Worm (Caenorhabditis elegans) whole organism, L4 larva: ENCODE results near the gene M02E1.3.

Experiments
- F26F4.8 ChIP-seq: fragments of 200-800 bp; sonication (Bioruptor generic); conservative IDR thresholded peaks from 2 replicates; pipeline ENCODE4 v1.3.6; 2022; ENCODE audit warnings: missing genetic modification characterization, missing compliant biosample characterization
- F44E2.7 ChIP-seq: fragments of 200-800 bp; sonication (Bioruptor generic); IDR thresholded peaks from 2 replicates; pipeline ENCODE4 v2.1.2; 2022; ENCODE audit warnings: missing genetic modification characterization, missing compliant biosample characterization
- F49E8.2 ChIP-seq: sonication (generic microtip); optimal IDR thresholded peaks from 2 replicates; lab custom pipeline; 2016; ENCODE audit warnings: missing compliant biosample characterization, mild to moderate bottlenecking, missing genetic modification characterization, borderline replicate concordance
- T26A8.4 ChIP-seq: fragments of 200-800 bp; sonication (Bioruptor generic); IDR thresholded peaks from 2 replicates; pipeline ENCODE4 v1.3.6; 2022; ENCODE audit warnings: missing genetic modification characterization, missing compliant biosample characterization
- Y5F2A.4 ChIP-seq: fragments of 200-800 bp; sonication (Bioruptor generic); optimal IDR thresholded peaks from 2 replicates; lab custom pipeline; 2018; ENCODE audit warnings: mild to moderate bottlenecking, missing genetic modification characterization, missing compliant biosample characterization
- ceh-62 ChIP-seq: sonication (generic microtip); optimal IDR thresholded peaks from 2 replicates; lab custom pipeline; 2017; ENCODE audit warnings: missing biosample characterization, missing genetic modification characterization
- ceh-82 ChIP-seq: sonication (generic microtip); optimal IDR thresholded peaks from 2 replicates; lab custom pipeline; 2017; ENCODE audit warnings: missing biosample characterization, missing genetic modification characterization
- ces-1 ChIP-seq: fragments of 150-350 bp; sonication (generic microtip); optimal IDR thresholded peaks from 4 replicates; lab custom pipeline; 2014; ENCODE audit warnings: missing biosample characterization, missing genetic modification reagents, missing genetic modification characterization
- cey-2 ChIP-seq: sonication (generic microtip); optimal IDR thresholded peaks from 3 replicates; lab custom pipeline; 2017; ENCODE audit warnings: missing genetic modification characterization, mild to moderate bottlenecking, missing compliant biosample characterization, antibody characterized with exemption, borderline replicate concordance; ENCODE audit not compliant: insufficient read depth
- daf-16 ChIP-seq, 3 experiments: sonication (generic microtip); optimal IDR thresholded peaks; 2 replicates each; lab custom pipeline; 2016 to 2017; ENCODE audit warnings: missing genetic modification characterization in 3 of 3, missing genetic modification reagents in 3 of 3, mild to moderate bottlenecking in 2 of 3, missing compliant biosample characterization in 2 of 3, missing biosample characterization in 1 of 3, moderate library complexity in 1 of 3
- daf-19 ChIP-seq: fragments of 200-800 bp; sonication (Bioruptor generic); conservative IDR thresholded peaks from 2 replicates; pipeline ENCODE4 v1.3.6; 2022; ENCODE audit warnings: missing genetic modification characterization, missing compliant biosample characterization
- dmd-8 ChIP-seq: fragments of 200-800 bp; sonication (Bioruptor generic); IDR thresholded peaks from 2 replicates; pipeline ENCODE4 v1.3.6; 2022; ENCODE audit warnings: missing genetic modification characterization, missing compliant biosample characterization
- dmd-9 ChIP-seq: fragments of 200-800 bp; sonication (Bioruptor generic); IDR thresholded peaks from 2 replicates; pipeline ENCODE4 v1.3.6; 2022; ENCODE audit warnings: missing genetic modification reagents, missing genetic modification characterization, missing compliant biosample characterization
- dpl-1 ChIP-seq: fragments of 150-350 bp; optimal IDR thresholded peaks from 2 replicates; lab custom pipeline; 2014; ENCODE audit warnings: missing biosample characterization, missing genetic modification reagents, missing genetic modification characterization
- duxl-1 ChIP-seq: sonication (generic microtip); optimal IDR thresholded peaks from 2 replicates; lab custom pipeline; 2016; ENCODE audit warnings: mild to moderate bottlenecking, missing genetic modification characterization, moderate library complexity, missing compliant biosample characterization; ENCODE audit not compliant: poor library complexity
- egl-27 ChIP-seq: sonication (generic microtip); optimal IDR thresholded peaks from 3 replicates; lab custom pipeline; 2017; ENCODE audit warnings: missing biosample characterization, missing genetic modification reagents, missing genetic modification characterization
- fkh-10 ChIP-seq: fragments of 150-350 bp; optimal IDR thresholded peaks from 2 replicates; lab custom pipeline; 2014; ENCODE audit warnings: missing biosample characterization, missing genetic modification reagents, missing genetic modification characterization
- fos-1 ChIP-seq: fragments of 150-350 bp; optimal IDR thresholded peaks from 2 replicates; lab custom pipeline; 2014; ENCODE audit warnings: missing biosample characterization, missing genetic modification characterization
- hlh-11 ChIP-seq: fragments of 200-800 bp; sonication (Bioruptor generic); optimal IDR thresholded peaks from 2 replicates; lab custom pipeline; 2018; ENCODE audit warnings: mild to moderate bottlenecking, missing genetic modification characterization, missing compliant biosample characterization
- hlh-30 ChIP-seq: sonication (generic microtip); optimal IDR thresholded peaks from 2 replicates; lab custom pipeline; 2017; ENCODE audit warnings: antibody characterized with exemption, mild to moderate bottlenecking, missing genetic modification characterization, missing compliant biosample characterization; ENCODE audit not compliant: insufficient read depth
- hmg-1.1 ChIP-seq: fragments of 200-800 bp; sonication (Bioruptor generic); IDR thresholded peaks from 2 replicates; pipeline ENCODE4 v1.3.6; 2022; ENCODE audit warnings: missing genetic modification reagents, missing genetic modification characterization, missing compliant biosample characterization
- jun-1 ChIP-seq: fragments of 150-350 bp; optimal IDR thresholded peaks from 2 replicates; lab custom pipeline; 2014; ENCODE audit warnings: missing biosample characterization, missing genetic modification reagents, missing genetic modification characterization
- lin-1 ChIP-seq: fragments of 200-800 bp; sonication (Bioruptor generic); IDR thresholded peaks from 2 replicates; pipeline ENCODE4 v1.3.6; 2022; ENCODE audit warnings: missing genetic modification reagents, missing genetic modification characterization, missing compliant biosample characterization
- lin-29 ChIP-seq: fragments of 200-800 bp; sonication (Bioruptor generic); IDR thresholded peaks from 2 replicates; pipeline ENCODE4 v1.3.6; 2022; ENCODE audit warnings: missing genetic modification reagents, missing genetic modification characterization, missing compliant biosample characterization
- lin-39 ChIP-seq: fragments of 150-350 bp; optimal IDR thresholded peaks from 2 replicates; lab custom pipeline; 2014; ENCODE audit warnings: missing biosample characterization, missing genetic modification reagents, missing genetic modification characterization
- madf-5 ChIP-seq, 2 experiments: fragments of 200-800 bp; sonication (Bioruptor generic); IDR thresholded peaks; 2 replicates each; pipeline ENCODE4 v1.3.6; 2022; ENCODE audit warnings: missing compliant biosample characterization in 2 of 2, missing genetic modification characterization in 2 of 2
- nhr-102 ChIP-seq: sonication (generic microtip); optimal IDR thresholded peaks from 2 replicates; lab custom pipeline; 2016; ENCODE audit warnings: mild to moderate bottlenecking, missing genetic modification characterization, moderate library complexity, missing compliant biosample characterization
- nhr-111 ChIP-seq: fragments of 200-800 bp; sonication (Bioruptor generic); optimal IDR thresholded peaks from 2 replicates; lab custom pipeline; 2018; ENCODE audit warnings: mild to moderate bottlenecking, missing genetic modification characterization, missing compliant biosample characterization
- nhr-28 ChIP-seq: fragments of 150-350 bp; optimal IDR thresholded peaks from 2 replicates; lab custom pipeline; 2014; ENCODE audit warnings: missing biosample characterization, missing genetic modification characterization
- nhr-41 ChIP-seq: fragments of 200-800 bp; sonication (Bioruptor generic); IDR thresholded peaks from 2 replicates; pipeline ENCODE4 v1.3.6; 2022; ENCODE audit warnings: missing genetic modification reagents, missing genetic modification characterization, missing compliant biosample characterization
- nhr-6 ChIP-seq: fragments of 150-350 bp; optimal IDR thresholded peaks from 2 replicates; lab custom pipeline; 2014; ENCODE audit warnings: missing biosample characterization, missing genetic modification characterization
- pha-4 ChIP-seq, 2 experiments: fragments of 150-350 bp in 1 of 2; fragments of 200-800 bp in 1 of 2; sonication (Bioruptor generic) in 1 of 2; IDR thresholded peaks in 1 of 2; optimal IDR thresholded peaks in 1 of 2; 2 replicates each; pipeline versions ENCODE4 v1.3.6 to Lab custom; 2014 to 2022; ENCODE audit warnings: missing genetic modification characterization in 2 of 2, missing genetic modification reagents in 2 of 2, missing biosample characterization in 1 of 2, missing compliant biosample characterization in 1 of 2
- php-3 ChIP-seq: fragments of 200-800 bp; sonication (Bioruptor generic); IDR thresholded peaks from 2 replicates; pipeline ENCODE4 v1.3.6; 2022; ENCODE audit warnings: missing genetic modification reagents, missing genetic modification characterization, missing compliant biosample characterization
- pqm-1 ChIP-seq: sonication (generic microtip); optimal IDR thresholded peaks from 2 replicates; lab custom pipeline; 2017; ENCODE audit warnings: missing biosample characterization, missing genetic modification characterization
- snpc-4 ChIP-seq: fragments of 150-350 bp; optimal IDR thresholded peaks from 2 replicates; lab custom pipeline; 2014; ENCODE audit warnings: missing biosample characterization, missing genetic modification characterization
- tra-1 ChIP-seq: fragments of 200-800 bp; sonication (Bioruptor generic); IDR thresholded peaks from 2 replicates; pipeline ENCODE4 v1.3.6; 2022; ENCODE audit warnings: missing genetic modification reagents, missing genetic modification characterization, missing compliant biosample characterization
- unc-62 ChIP-seq, 3 experiments: fragments of 150-350 bp in 1 of 3; sonication (generic microtip); optimal IDR thresholded peaks in 2 of 3; peaks in 1 of 3; 1 replicate in 1 of 3; 2 replicates in 2 of 3; lab custom pipeline; 2014 to 2017; ENCODE audit warnings: missing biosample characterization in 3 of 3, missing genetic modification characterization in 3 of 3, missing genetic modification reagents in 3 of 3, missing genotype in 1 of 3
- zip-11 ChIP-seq: fragments of 200-800 bp; sonication (Bioruptor generic); IDR thresholded peaks from 2 replicates; pipeline ENCODE4 v1.3.6; 2022; ENCODE audit warnings: missing genetic modification characterization, missing compliant biosample characterization
- ztf-7 ChIP-seq: fragments of 150-350 bp; optimal IDR thresholded peaks from 2 replicates; lab custom pipeline; 2014; ENCODE audit warnings: missing biosample characterization, missing genetic modification characterization

Gene M02E1.3

DNA sequence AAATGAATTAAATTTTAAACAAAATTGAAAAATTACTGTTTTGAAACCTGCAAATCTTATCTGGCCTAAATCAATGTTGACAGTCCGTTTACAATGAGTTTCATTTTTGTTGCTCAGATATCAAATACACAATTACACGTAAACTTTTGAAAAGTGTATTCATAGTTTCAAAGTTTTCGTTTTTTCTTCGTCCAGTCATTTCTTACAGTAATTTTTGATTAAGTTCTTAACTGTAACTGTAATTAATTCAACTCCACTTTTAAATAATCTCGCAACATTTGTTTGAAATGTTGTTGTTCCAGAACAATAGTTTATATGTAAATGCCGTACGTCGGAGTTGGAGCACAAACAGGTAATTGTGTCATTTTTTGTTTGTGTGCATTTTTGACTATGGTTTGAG, 20.8 kb upstream of the M02E1.3 start, which contains the start of gene gcp-2.1:
Gene gcp-2.1, plus strand, starts transcription at position 301 of the 400 bp plus-strand sequence.
- TF ChIP-seq ceh-82 (tag; lab: Kevin White, UChicago) (no peak), egl-27 (tag; lab: Kevin White, UChicago) (no peak), nhr-111 (GFP tag; lab: Kevin White, UChicago) (no peak), nhr-6 (tag; lab: Kevin White, UChicago) (no peak), snpc-4 (tag; lab: Kevin White, UChicago) (no peak), pha-4 (GFP tag; IDR thresholded peaks at IDR 0.05; lab: Robert Waterston, UW) (no peak), pha-4 (tag; optimal IDR thresholded peaks at IDR 0.05; lab: Kevin White, UChicago) (no peak), ceh-62 (tag; lab: Kevin White, UChicago) (no peak)

ce11 chrX:305057-305456, 17.3 kb upstream of the M02E1.3 start:
- TF ChIP-seq ztf-7 (tag; lab: Kevin White, UChicago) (no peak), ces-1 (peak; percentile 79), fkh-10 (GFP tag; lab: Kevin White, UChicago) (peak; percentile 65)

DNA sequence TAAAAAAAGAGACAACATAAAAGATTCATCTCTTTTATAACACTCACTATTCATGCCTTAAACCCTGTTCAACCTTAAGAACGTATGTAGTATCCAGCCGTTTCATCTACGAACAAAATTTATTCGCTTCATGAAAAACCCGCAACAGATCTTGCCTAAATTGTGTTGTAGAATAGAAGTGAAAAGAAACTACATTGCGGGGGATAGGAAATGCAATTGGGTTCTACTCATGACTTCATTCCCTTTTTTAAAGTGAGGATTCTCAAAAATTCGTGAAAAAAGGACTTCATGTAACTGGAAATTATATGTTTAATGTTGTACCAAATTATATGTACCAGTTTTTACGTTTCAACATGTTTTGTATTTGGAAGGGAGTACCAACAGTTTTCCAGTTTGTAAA, 13.2 kb upstream of the M02E1.3 start:
- TF ChIP-seq php-3 (GFP tag; lab: Robert Waterston, UW) (no peak), ces-1 (peak; percentile 52), dmd-8 (GFP tag; lab: Robert Waterston, UW) (no peak), fkh-10 (GFP tag; lab: Kevin White, UChicago) (peak; percentile 43)

- no peak for TF ChIP-seq lin-1 (GFP tag; lab: Robert Waterston, UW)
- no peak for TF ChIP-seq dpl-1
- no peak for TF ChIP-seq Y5F2A.4
These were observed 11.1 kb upstream of the M02E1.3 start, which contains the start of gene nlp-64 for ce11 chrX:311211-311610. Gene nlp-64 (minus strand): TSS chrX:311311.

ce11 chrX:312238-312637, 10.1 kb upstream of the M02E1.3 start:
- TF ChIP-seq F26F4.8 (GFP tag; lab: Robert Waterston, UW) = no peak
- TF ChIP-seq nhr-102 (tag; lab: Kevin White, UChicago) = no peak
- peak; percentile 62 for TF ChIP-seq nhr-28 (tag; lab: Kevin White, UChicago)
- no peak for TF ChIP-seq Y5F2A.4
- TF ChIP-seq php-3 (GFP tag; lab: Robert Waterston, UW) = 0 out of 2 replicates have a peak, but pooled peaks have one; percentile 16
- TF ChIP-seq hlh-30 (tag; lab: Kevin White, UChicago) = peak; percentile 3
- TF ChIP-seq daf-16 (GFP tag; optimal IDR thresholded peaks at IDR 0.05; lab: Kevin White, UChicago) = no peak
- peak; percentile 95 for TF ChIP-seq daf-16 (tag; optimal IDR thresholded peaks at IDR 0.05; lab: Kevin White, UChicago)
- TF ChIP-seq ceh-62 (tag; lab: Kevin White, UChicago) = no peak

ce11 chrX:312908-313307, 9.4 kb upstream of the M02E1.3 start, which contains the start of gene M02E1.4:
Gene M02E1.4 (plus strand): TSS chrX:313274.
- TF ChIP-seq hlh-11 (tag; lab: Kevin White, UChicago) = peak; percentile 4
- TF ChIP-seq lin-39 = no peak
- no peak for TF ChIP-seq F44E2.7
- no peak for TF ChIP-seq madf-5 (GFP tag; IDR thresholded peaks at IDR 0.05; lab: Robert Waterston, UW)
- TF ChIP-seq daf-16 (GFP tag; optimal IDR thresholded peaks at IDR 0.05; lab: Kevin White, UChicago) = no peak
- TF ChIP-seq daf-16 (tag; optimal IDR thresholded peaks at IDR 0.05; lab: Kevin White, UChicago) = peak; percentile 95
- TF ChIP-seq jun-1 (tag; lab: Kevin White, UChicago) = no peak
- no peak for TF ChIP-seq T26A8.4 (GFP tag; lab: Robert Waterston, UW)
- no peak for TF ChIP-seq fos-1 (tag; lab: Kevin White, UChicago)
- TF ChIP-seq hmg-1.1 (GFP tag; lab: Robert Waterston, UW) = peak; percentile 26; the same call in 1 of the 2 replicates
- TF ChIP-seq pqm-1 (tag; lab: Kevin White, UChicago) = peak; percentile 56
- no peak for TF ChIP-seq F49E8.2 (tag; lab: Kevin White, UChicago)
- TF ChIP-seq nhr-28 (tag; lab: Kevin White, UChicago) = peak; percentile 46
- no peak for TF ChIP-seq nhr-41 (GFP tag; lab: Robert Waterston, UW)
- no peak for TF ChIP-seq nhr-111 (GFP tag; lab: Kevin White, UChicago)
- no peak for TF ChIP-seq duxl-1 (tag; lab: Kevin White, UChicago)
- TF ChIP-seq unc-62 (GFP tag; optimal IDR thresholded peaks at IDR 0.05 in 1 of 2; lab: Kevin White, UChicago) = peak in 1 of 2 experiments; percentile 66
- TF ChIP-seq unc-62 (tag; optimal IDR thresholded peaks at IDR 0.05; lab: Kevin White, UChicago) = no peak
- no peak for TF ChIP-seq daf-19 (GFP tag; lab: Robert Waterston, UW)
- TF ChIP-seq zip-11 (GFP tag; lab: Robert Waterston, UW) = no peak
- TF ChIP-seq tra-1 (GFP tag; lab: Robert Waterston, UW) = no peak
- TF ChIP-seq cey-2 = no peak
- TF ChIP-seq lin-29 (GFP tag; lab: Robert Waterston, UW) = no peak
- no peak for TF ChIP-seq dmd-9 (GFP tag; lab: Robert Waterston, UW)
